Fruit fly (Drosophila melanogaster) whole organism, wandering third instar larva: Measurements from ENCODE around the gene CG15249.
A peak's percentile ranks its signal among the peaks of the same experiment; 100 is the strongest.

ENCODE experiments used
- Dfd ChIP-seq: fragments of >200 bp; optimal IDR thresholded peaks from 2 replicates; lab custom pipeline; 2017; ENCODE audit warnings: missing biosample characterization, missing genetic modification characterization
- GATAd ChIP-seq: sonication (Bioruptor generic); optimal IDR thresholded peaks from 2 replicates; lab custom pipeline; 2016; ENCODE audit warnings: missing biosample characterization, missing genetic modification characterization
- HLH106 ChIP-seq: fragments of 200-800 bp; optimal IDR thresholded peaks from 3 replicates; lab custom pipeline; 2019; ENCODE audit warnings: missing biosample characterization, mild to moderate bottlenecking, missing genetic modification characterization, moderate library complexity
- Hnf4 ChIP-seq: fragments of 200-800 bp; sonication (Bioruptor generic); optimal IDR thresholded peaks from 2 replicates; lab custom pipeline; 2016; ENCODE audit warnings: missing biosample characterization, mild to moderate bottlenecking, missing genetic modification characterization
- Hr83 ChIP-seq: fragments of 200-300 bp; sonication (Bioruptor generic); optimal IDR thresholded peaks from 2 replicates; lab custom pipeline; 2016; ENCODE audit warnings: missing biosample characterization, mild to moderate bottlenecking, missing genetic modification characterization, moderate library complexity; ENCODE audit not compliant: poor library complexity, severe bottlenecking
- Jra ChIP-seq: sonication (Bioruptor generic); optimal IDR thresholded peaks from 2 replicates; lab custom pipeline; 2016; ENCODE audit warnings: missing biosample characterization, missing genetic modification characterization
- Mio ChIP-seq: sonication (Bioruptor generic); optimal IDR thresholded peaks from 2 replicates; lab custom pipeline; 2016; ENCODE audit warnings: missing biosample characterization, missing genetic modification characterization
- Myc ChIP-seq: fragments of >200 bp; optimal IDR thresholded peaks from 2 replicates; lab custom pipeline; 2017
- N ChIP-seq: fragments of >200 bp; optimal IDR thresholded peaks from 2 replicates; lab custom pipeline; 2018; ENCODE audit warnings: missing biosample characterization, missing external identifiers, missing genetic modification characterization
- OdsH ChIP-seq: fragments of 200-800 bp; sonication (Bioruptor generic); optimal IDR thresholded peaks from 2 replicates; lab custom pipeline; 2016; ENCODE audit warnings: missing biosample characterization, mild to moderate bottlenecking, missing genetic modification characterization
- Rel ChIP-seq, 2 experiments: fragments of 200-800 bp; sonication (Bioruptor generic) in 1 of 2; optimal IDR thresholded peaks; 2 replicates in 1 of 2; 3 replicates in 1 of 2; lab custom pipeline; 2016 to 2019; ENCODE audit warnings: mild to moderate bottlenecking in 2 of 2, missing biosample characterization in 2 of 2, missing genetic modification characterization in 2 of 2, moderate library complexity in 1 of 2
- Sp1 ChIP-seq: fragments of 200-800 bp; sonication (Bioruptor generic); optimal IDR thresholded peaks from 3 replicates; lab custom pipeline; 2019; ENCODE audit warnings: missing biosample characterization, mild to moderate bottlenecking, missing genetic modification characterization, moderate library complexity
- Vsx2 ChIP-seq: fragments of 200-300, 225-300 bp; sonication (Bioruptor generic); optimal IDR thresholded peaks from 2 replicates; lab custom pipeline; 2018; ENCODE audit warnings: missing biosample characterization, missing genetic modification characterization; ENCODE audit not compliant: partially characterized antibody
- br ChIP-seq: fragments of 200-800 bp; sonication (Bioruptor generic); optimal IDR thresholded peaks from 2 replicates; lab custom pipeline; 2016; ENCODE audit warnings: missing biosample characterization, missing genetic modification characterization
- brk ChIP-seq: fragments of 200-800 bp; sonication (Bioruptor generic); optimal IDR thresholded peaks from 2 replicates; lab custom pipeline; 2016; ENCODE audit warnings: missing biosample characterization, mild to moderate bottlenecking, missing genetic modification characterization
- dl ChIP-seq, 2 experiments: fragments of 175-275, 200-275 bp in 1 of 2; fragments of 200-275 bp in 1 of 2; sonication (Bioruptor generic); optimal IDR thresholded peaks; lab custom pipeline; 2018; ENCODE audit warnings: mild to moderate bottlenecking in 2 of 2, missing biosample characterization in 2 of 2, missing genetic modification characterization in 2 of 2, moderate library complexity in 2 of 2; ENCODE audit not compliant: partially characterized antibody in 2 of 2, insufficient read depth in 1 of 2
- dmrt93B ChIP-seq: fragments of 200-800 bp; sonication (Bioruptor generic); optimal IDR thresholded peaks from 2 replicates; lab custom pipeline; 2018; ENCODE audit warnings: missing biosample characterization, mild to moderate bottlenecking, missing genetic modification characterization
- ey ChIP-seq: fragments of 200-800 bp; sonication (Bioruptor generic); optimal IDR thresholded peaks from 2 replicates; lab custom pipeline; 2016; ENCODE audit warnings: missing biosample characterization, missing genetic modification characterization
- fru ChIP-seq: fragments of 200-800 bp; sonication (Bioruptor generic); optimal IDR thresholded peaks from 3 replicates; lab custom pipeline; 2016; ENCODE audit warnings: missing biosample characterization, mild to moderate bottlenecking, missing genetic modification characterization
- h ChIP-seq: fragments of 200-800 bp; sonication (Bioruptor generic); optimal IDR thresholded peaks from 3 replicates; lab custom pipeline; 2016; ENCODE audit warnings: missing biosample characterization, mild to moderate bottlenecking, missing genetic modification characterization
- jim ChIP-seq: fragments of 175-275, 200-325 bp; sonication (Bioruptor generic); optimal IDR thresholded peaks from 2 replicates; lab custom pipeline; 2016; ENCODE audit warnings: missing biosample characterization, mild to moderate bottlenecking, missing genetic modification characterization
- lola ChIP-seq: fragments of >200 bp; optimal IDR thresholded peaks from 2 replicates; lab custom pipeline; 2017; ENCODE audit warnings: missing biosample characterization, missing genetic modification characterization
- pan ChIP-seq: fragments of >200 bp; optimal IDR thresholded peaks from 2 replicates; lab custom pipeline; 2017
- psq ChIP-seq: fragments of 200-800 bp; sonication (Bioruptor generic); optimal IDR thresholded peaks from 3 replicates; lab custom pipeline; 2017; ENCODE audit warnings: missing biosample characterization, mild to moderate bottlenecking, missing genetic modification characterization, moderate library complexity
- rgr ChIP-seq: fragments of 200-800 bp; sonication (Bioruptor generic); optimal IDR thresholded peaks from 3 replicates; lab custom pipeline; 2016; ENCODE audit warnings: missing biosample characterization, mild to moderate bottlenecking, missing genetic modification characterization
- sv ChIP-seq: fragments of 200-800 bp; sonication (Bioruptor generic); optimal IDR thresholded peaks from 3 replicates; lab custom pipeline; 2016; ENCODE audit warnings: missing biosample characterization, missing genetic modification characterization

Gene CG15249

dm6 chrX:9892834-9893233 lies 6.6 kb downstream of the CG15249 start (continued):
- TF ChIP-seq Rel (GFP tag; optimal IDR thresholded peaks at IDR 0.05; lab: Kevin White, UChicago) (no peak), Rel (tag; optimal IDR thresholded peaks at IDR 0.05; lab: Kevin White, UChicago) (no peak), rgr (GFP tag; lab: Kevin White, UChicago) (peak; percentile 64)

dm6 chrX:9889686-9890085 lies 9.7 kb downstream of the CG15249 start:
- TF ChIP-seq dl (GFP tag; optimal IDR thresholded peaks at IDR 0.05; lab: Kevin White, UChicago; ENCODE audit: insufficient read depth in 1 of 2, partially characterized antibody in 2 of 2) (no peak), Myc (lab: Kevin White, UChicago) (peak; percentile 58)

dm6 chrX:9885363-9885762 lies 14.0 kb downstream of the CG15249 start:
- TF ChIP-seq Jra (GFP tag; lab: Kevin White, UChicago), result no peak
- TF ChIP-seq pan (lab: Kevin White, UChicago), result no peak
- no peak for TF ChIP-seq Hr83 (GFP tag; lab: Kevin White, UChicago)
- no peak for TF ChIP-seq GATAd (GFP tag; lab: Kevin White, UChicago)
- TF ChIP-seq Rel (GFP tag; optimal IDR thresholded peaks at IDR 0.05; lab: Kevin White, UChicago), result no peak
- TF ChIP-seq Rel (tag; optimal IDR thresholded peaks at IDR 0.05; lab: Kevin White, UChicago), result peak; percentile 78
- no peak for TF ChIP-seq lola (GFP tag; lab: Kevin White, UChicago)

- TF ChIP-seq Sp1 (GFP tag; lab: Kevin White, UChicago) (peak; percentile 40), HLH106 (tag; lab: Kevin White, UChicago) (peak; percentile 1), Vsx2 (GFP tag; lab: Kevin White, UChicago) (peak; percentile 58), br (GFP tag; lab: Kevin White, UChicago) (no peak), OdsH (GFP tag; lab: Kevin White, UChicago) (peak; percentile 17), Hnf4 (GFP tag; lab: Kevin White, UChicago) (peak; percentile 8), ey (GFP tag; lab: Kevin White, UChicago) (no peak), N (GFP tag; lab: Kevin White, UChicago) (no peak), rgr (GFP tag; lab: Kevin White, UChicago) (peak; percentile 1)
Measured at dm6 chrX:9884221-9884620, 15.2 kb downstream of the CG15249 start, which contains the start of gene CG9691. CG9691 (plus strand) TSS chrX:9884442.

- TF ChIP-seq Vsx2 (GFP tag; lab: Kevin White, UChicago), result no peak
- no peak for TF ChIP-seq rgr (GFP tag; lab: Kevin White, UChicago)
- TF ChIP-seq ey (GFP tag; lab: Kevin White, UChicago), result no peak
- TF ChIP-seq fru (GFP tag; lab: Kevin White, UChicago), result no peak
- no peak for TF ChIP-seq Dfd (GFP tag; lab: Kevin White, UChicago)
- no peak for TF ChIP-seq jim (GFP tag; lab: Kevin White, UChicago)
- TF ChIP-seq br (GFP tag; lab: Kevin White, UChicago), result no peak
- no peak for TF ChIP-seq dl (GFP tag; optimal IDR thresholded peaks at IDR 0.05; lab: Kevin White, UChicago; ENCODE audit: insufficient read depth in 1 of 2, partially characterized antibody in 2 of 2)
- TF ChIP-seq sv (GFP tag; lab: Kevin White, UChicago), result no peak
- TF ChIP-seq dmrt93B (GFP tag; lab: Kevin White, UChicago), result no peak
- no peak for TF ChIP-seq Jra (GFP tag; lab: Kevin White, UChicago)
- no peak for TF ChIP-seq brk (GFP tag; lab: Kevin White, UChicago)
- no peak for TF ChIP-seq Hnf4 (GFP tag; lab: Kevin White, UChicago)
- no peak for TF ChIP-seq GATAd (GFP tag; lab: Kevin White, UChicago)
- no peak for TF ChIP-seq Rel (GFP tag; optimal IDR thresholded peaks at IDR 0.05; lab: Kevin White, UChicago)
- TF ChIP-seq Rel (tag; optimal IDR thresholded peaks at IDR 0.05; lab: Kevin White, UChicago), result no peak
- no peak for TF ChIP-seq h
- TF ChIP-seq Mio (GFP tag; lab: Kevin White, UChicago), result no peak
- TF ChIP-seq psq, result no peak
- TF ChIP-seq pan (lab: Kevin White, UChicago), result no peak
Measured at dm6 chrX:9882900-9883299, 16.5 kb downstream of the CG15249 start.

dm6 chrX:9881746-9882145 lies 17.6 kb downstream of the CG15249 start, which contains the start of gene CG9689:
CG9689 (plus strand) TSS chrX:9881953.
- peak; percentile 55 for TF ChIP-seq Vsx2 (GFP tag; lab: Kevin White, UChicago)
- no peak for TF ChIP-seq jim (GFP tag; lab: Kevin White, UChicago)
